Worm (Caenorhabditis elegans) whole organism, midembryonic: Measurements from ENCODE around the gene nhr-201.

Source experiments
- cog-1 ChIP-seq: sonication (generic microtip); optimal IDR thresholded peaks from 2 replicates; lab custom pipeline; 2016; ENCODE audit warnings: missing genetic modification characterization, missing compliant biosample characterization
- flt-1 ChIP-seq: fragments of 200-800 bp; sonication (Bioruptor generic); IDR thresholded peaks from 2 replicates; pipeline ENCODE4 v1.3.6; 2022; ENCODE audit warnings: missing genetic modification characterization, missing compliant biosample characterization
- klf-2 ChIP-seq: fragments of 200-800 bp; sonication (Bioruptor generic); conservative IDR thresholded peaks from 2 replicates; pipeline ENCODE4 v1.3.6; 2022; ENCODE audit warnings: missing genetic modification reagents, missing genetic modification characterization, missing compliant biosample characterization
- ref-1 ChIP-seq: fragments of 200-800 bp; sonication (Bioruptor generic); conservative IDR thresholded peaks from 2 replicates; pipeline ENCODE4 v1.3.6; 2022; ENCODE audit warnings: missing genetic modification reagents, missing genetic modification characterization, missing compliant biosample characterization
- tab-1 ChIP-seq: fragments of 200-800 bp; sonication (Bioruptor generic); IDR thresholded peaks from 2 replicates; pipeline ENCODE4 v1.3.6; 2022; ENCODE audit warnings: missing genetic modification characterization, missing compliant biosample characterization
- ztf-23 ChIP-seq: fragments of 200-800 bp; sonication (Bioruptor generic); IDR thresholded peaks from 2 replicates; pipeline ENCODE4 v1.3.6; 2022; ENCODE audit warnings: missing genetic modification reagents, missing genetic modification characterization, missing compliant biosample characterization
- ztf-29 ChIP-seq: fragments of 200-800 bp; sonication (Bioruptor generic); IDR thresholded peaks from 2 replicates; pipeline ENCODE4 v1.3.6; 2022; ENCODE audit warnings: missing genetic modification reagents, missing genetic modification characterization, missing compliant biosample characterization

DNA sequence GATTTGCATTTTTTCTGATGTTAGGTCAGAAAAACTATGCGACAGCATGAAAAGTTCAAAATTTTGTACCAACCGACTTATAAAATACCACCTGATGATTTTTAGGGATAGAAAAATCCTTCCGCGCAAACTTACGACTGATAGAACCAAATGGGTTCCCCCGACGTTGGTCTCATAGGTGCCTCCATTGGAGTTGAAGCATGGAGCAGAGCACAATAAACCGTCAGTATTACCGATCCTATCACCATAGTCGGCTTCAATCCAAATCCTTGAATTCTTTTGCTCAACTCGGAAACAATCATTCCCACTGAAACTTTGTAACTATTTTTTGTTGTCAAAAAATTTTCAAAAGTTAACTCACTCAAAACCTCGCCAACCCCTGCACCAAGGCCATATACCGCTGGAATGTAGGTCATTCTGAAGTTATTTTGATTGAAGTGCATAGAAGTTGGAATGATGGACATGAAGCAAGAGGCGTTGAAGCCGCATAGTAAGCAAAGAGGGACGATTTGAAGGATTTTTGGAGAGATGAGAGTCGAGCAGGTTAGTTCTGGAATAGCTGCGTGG lies 25.4 kb upstream of the nhr-201 start:
- TF ChIP-seq flt-1 (no peak), tab-1 (no peak), ztf-29 (GFP tag; lab: Robert Waterston, UW) (no peak), ref-1 (no peak), klf-2 (no peak), cog-1 (no peak), ztf-23 (no peak)
